Worm (Caenorhabditis elegans) whole organism, L1 larva: ENCODE measurements around the gene drp-1.

Source experiments
- Y116A8C.19 ChIP-seq: sonication (generic microtip); optimal IDR thresholded peaks from 2 replicates; lab custom pipeline; 2016; ENCODE audit warnings: missing compliant biosample characterization, missing genetic modification characterization, borderline replicate concordance
- alr-1 ChIP-seq: fragments of 200-800 bp; sonication (Bioruptor generic); optimal IDR thresholded peaks from 2 replicates; lab custom pipeline; 2018; ENCODE audit warnings: borderline replicate concordance, mild to moderate bottlenecking, missing genetic modification characterization, missing compliant biosample characterization
- ceh-88 ChIP-seq: fragments of 200-800 bp; sonication (Bioruptor generic); IDR thresholded peaks from 2 replicates; pipeline ENCODE4 v1.3.6; 2022; ENCODE audit warnings: missing genetic modification characterization, missing compliant biosample characterization
- efl-1 ChIP-seq, 4 experiments: fragments of 150-350 bp; optimal IDR thresholded peaks in 3 of 4; peaks in 1 of 4; 1 replicate in 1 of 4; 2 replicates in 3 of 4; lab custom pipeline; 2014; ENCODE audit warnings: missing biosample characterization in 2 of 4, missing genetic modification characterization in 2 of 4, missing genetic modification reagents in 2 of 4
- elt-2 ChIP-seq: sonication (generic microtip); optimal IDR thresholded peaks from 2 replicates; lab custom pipeline; 2016; ENCODE audit warnings: missing genetic modification characterization, mild to moderate bottlenecking, inconsistent platforms, missing compliant biosample characterization, missing genetic modification reagents
- fkh-10 ChIP-seq: sonication (generic microtip); optimal IDR thresholded peaks from 2 replicates; lab custom pipeline; 2017; ENCODE audit warnings: missing biosample characterization, missing genetic modification reagents, missing genetic modification characterization
- lin-13 ChIP-seq: fragments of 150-350 bp; optimal IDR thresholded peaks from 2 replicates; lab custom pipeline; 2014; ENCODE audit warnings: missing biosample characterization, missing genetic modification reagents, missing genetic modification characterization
- lin-15B ChIP-seq: fragments of 150-350 bp; sonication (generic microtip); optimal IDR thresholded peaks from 3 replicates; lab custom pipeline; 2014; ENCODE audit warnings: missing biosample characterization, missing genetic modification characterization
- nhr-237 ChIP-seq: fragments of 150-350 bp; optimal IDR thresholded peaks from 2 replicates; lab custom pipeline; 2014; ENCODE audit warnings: missing biosample characterization, missing genetic modification characterization
- nhr-28 ChIP-seq: fragments of 150-350 bp; optimal IDR thresholded peaks from 2 replicates; lab custom pipeline; 2014; ENCODE audit warnings: missing biosample characterization, missing genetic modification characterization
- nhr-84 ChIP-seq: sonication (generic microtip); optimal IDR thresholded peaks from 2 replicates; lab custom pipeline; 2017; ENCODE audit warnings: missing biosample characterization, missing genetic modification characterization
- sox-4 ChIP-seq: sonication (generic microtip); optimal IDR thresholded peaks from 2 replicates; lab custom pipeline; 2016; ENCODE audit warnings: missing genetic modification characterization, missing compliant biosample characterization
- tbx-2 ChIP-seq: sonication (generic microtip); optimal IDR thresholded peaks from 2 replicates; lab custom pipeline; 2016; ENCODE audit warnings: missing genetic modification characterization, missing compliant biosample characterization
- unc-62 ChIP-seq: fragments of 150-350 bp; optimal IDR thresholded peaks from 2 replicates; lab custom pipeline; 2014; ENCODE audit warnings: missing biosample characterization, missing genetic modification reagents, missing genetic modification characterization

DNA sequence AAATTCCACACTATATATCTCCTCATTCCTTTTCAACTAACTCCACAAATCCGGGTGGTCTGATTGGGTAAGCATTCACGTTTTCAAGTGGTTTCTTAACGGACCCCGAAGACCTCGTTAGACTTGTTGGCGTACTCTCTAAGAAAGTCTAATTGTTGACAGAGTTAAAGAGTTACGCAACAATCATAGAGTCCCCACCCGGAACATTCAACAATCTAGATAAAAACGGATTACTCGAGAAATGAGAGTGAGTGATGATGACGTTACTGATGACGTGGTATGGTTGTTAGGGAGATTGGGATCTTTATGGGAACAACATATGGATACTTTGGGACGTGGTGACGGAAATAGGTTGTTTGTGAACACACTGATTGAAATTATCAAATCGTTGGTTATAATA is 35.7 kb upstream of the drp-1 start:
- TF ChIP-seq sox-4 (tag; lab: Kevin White, UChicago): no peak
- no peak for TF ChIP-seq nhr-28 (tag; lab: Kevin White, UChicago)
- no peak for TF ChIP-seq nhr-84 (tag; lab: Kevin White, UChicago)
- no peak for TF ChIP-seq Y116A8C.19 (tag; lab: Kevin White, UChicago)
- no peak for TF ChIP-seq unc-62 (GFP tag; lab: Kevin White, UChicago)
- no peak for TF ChIP-seq alr-1 (tag; lab: Kevin White, UChicago)
- no peak for TF ChIP-seq elt-2 (tag; lab: Kevin White, UChicago)
- no peak for TF ChIP-seq ceh-88 (GFP tag; lab: Robert Waterston, UW)
- no peak for TF ChIP-seq lin-15B (tag; lab: Kevin White, UChicago)
- no peak for TF ChIP-seq lin-13
- TF ChIP-seq tbx-2 (tag; lab: Kevin White, UChicago): no peak
- no peak for TF ChIP-seq efl-1 (optimal IDR thresholded peaks at IDR 0.05; lab: Kevin White, UChicago)
- TF ChIP-seq efl-1 (GFP tag; optimal IDR thresholded peaks at IDR 0.05 in 1 of 2; lab: Kevin White, UChicago): no peak
- TF ChIP-seq fkh-10: no peak
- no peak for TF ChIP-seq nhr-237 (tag; lab: Kevin White, UChicago)
